Fruit fly (Drosophila melanogaster) whole organism, embryonic: Measurements from ENCODE around the gene Usp16-45.
A peak's percentile ranks its signal among the peaks of the same experiment; 100 is the strongest.

Experiments
- Antp ChIP-seq: fragments of 200-800 bp; sonication (Bioruptor generic); optimal IDR thresholded peaks from 3 replicates; lab custom pipeline; 2016; ENCODE audit warnings: missing biosample characterization, missing genetic modification characterization
- Bdp1 ChIP-seq: fragments of 200-800 bp; sonication (Bioruptor generic); optimal IDR thresholded peaks from 3 replicates; lab custom pipeline; 2016; ENCODE audit warnings: missing biosample characterization, missing genetic modification characterization
- BtbVII ChIP-seq: fragments of 200-800 bp; sonication (Bioruptor generic); optimal IDR thresholded peaks from 3 replicates; lab custom pipeline; 2017; ENCODE audit warnings: missing biosample characterization, mild to moderate bottlenecking, missing genetic modification characterization
- CG10147 ChIP-seq: fragments of 200-800 bp; sonication (Bioruptor generic); optimal IDR thresholded peaks from 2 replicates; lab custom pipeline; 2019; ENCODE audit warnings: missing biosample characterization, mild to moderate bottlenecking, missing genetic modification characterization, moderate library complexity
- CG10543 ChIP-seq: fragments of 200-800 bp; sonication (Bioruptor generic); optimal IDR thresholded peaks from 3 replicates; lab custom pipeline; 2017; ENCODE audit warnings: missing biosample characterization, mild to moderate bottlenecking, missing genetic modification characterization, moderate library complexity
- CG10959 ChIP-seq: fragments of 200-800 bp; sonication (Bioruptor generic); IDR thresholded peaks from 2 replicates; pipeline ENCODE4 v1.3.6; 2022; ENCODE audit warnings: missing biosample characterization, missing genetic modification characterization
- CG12299 ChIP-seq: fragments of 200-800 bp; sonication (Bioruptor generic); optimal IDR thresholded peaks from 2 replicates; lab custom pipeline; 2018; ENCODE audit warnings: missing biosample characterization, mild to moderate bottlenecking, missing genetic modification characterization
- CG13287 ChIP-seq: fragments of 200-800 bp; sonication (Bioruptor generic); IDR thresholded peaks from 2 replicates; pipeline ENCODE4 v1.3.6; 2022; ENCODE audit warnings: missing biosample characterization, missing genetic modification characterization; ENCODE audit not compliant: partially characterized antibody
- CG14441 ChIP-seq: fragments of 200-800 bp; sonication (Bioruptor generic); IDR thresholded peaks from 2 replicates; pipeline ENCODE4 v1.3.6; 2022; ENCODE audit warnings: missing biosample characterization, missing genetic modification characterization
- CG14667 ChIP-seq: fragments of 200-800 bp; sonication (Bioruptor generic); IDR thresholded peaks from 2 replicates; pipeline ENCODE4 v1.3.6; 2022; ENCODE audit warnings: missing biosample characterization, missing genetic modification characterization
- CG14860 ChIP-seq: fragments of 200-800 bp; sonication (Bioruptor generic); IDR thresholded peaks from 3 replicates; pipeline ENCODE4 v1.3.6; 2022; ENCODE audit warnings: missing biosample characterization, missing genetic modification characterization; ENCODE audit not compliant: partially characterized antibody
- CG1602 ChIP-seq: fragments of 200-800 bp; sonication (Bioruptor generic); optimal IDR thresholded peaks from 3 replicates; lab custom pipeline; 2016; ENCODE audit warnings: missing biosample characterization, missing genetic modification characterization
- CG1832 ChIP-seq: fragments of 200-800 bp; sonication (Bioruptor generic); optimal IDR thresholded peaks from 2 replicates; lab custom pipeline; 2017; ENCODE audit warnings: missing biosample characterization, mild to moderate bottlenecking, missing genetic modification characterization, inconsistent platforms
- CG2120 ChIP-seq: fragments of 200-800 bp; sonication (Bioruptor generic); optimal IDR thresholded peaks from 3 replicates; lab custom pipeline; 2016; ENCODE audit warnings: missing biosample characterization, missing genetic modification characterization
- CG34376 ChIP-seq: fragments of 200-800 bp; sonication (Bioruptor generic); optimal IDR thresholded peaks from 2 replicates; lab custom pipeline; 2018; ENCODE audit warnings: missing biosample characterization, mild to moderate bottlenecking, missing genetic modification characterization
- CG6765 ChIP-seq: fragments of 200-800 bp; sonication (Bioruptor generic); optimal IDR thresholded peaks from 3 replicates; lab custom pipeline; 2017; ENCODE audit warnings: missing biosample characterization, mild to moderate bottlenecking, missing genetic modification characterization
- CG6791 ChIP-seq: fragments of 200-800 bp; sonication (Bioruptor generic); IDR thresholded peaks from 3 replicates; pipeline ENCODE4 v1.3.6; 2022; ENCODE audit warnings: missing biosample characterization, missing genetic modification characterization; ENCODE audit not compliant: partially characterized antibody
- CG7556 ChIP-seq: fragments of 200-800 bp; sonication (Bioruptor generic); optimal IDR thresholded peaks from 2 replicates; lab custom pipeline; 2017; ENCODE audit warnings: missing biosample characterization, mild to moderate bottlenecking, missing genetic modification characterization
- CG7786 ChIP-seq: fragments of 200-800 bp; sonication (Bioruptor generic); optimal IDR thresholded peaks from 2 replicates; lab custom pipeline; 2016; ENCODE audit warnings: missing biosample characterization, missing genetic modification characterization
- Dip3 ChIP-seq: fragments of 200-800 bp; sonication (Bioruptor generic); optimal IDR thresholded peaks from 3 replicates; lab custom pipeline; 2016; ENCODE audit warnings: missing biosample characterization, missing genetic modification characterization
- Doc3 ChIP-seq: fragments of 200-800 bp; sonication (Bioruptor generic); IDR thresholded peaks from 3 replicates; pipeline ENCODE4 v1.3.6; 2022; ENCODE audit warnings: missing biosample characterization, missing genetic modification characterization; ENCODE audit not compliant: partially characterized antibody
- HLH54F ChIP-seq: fragments of 200-800 bp; sonication (Bioruptor generic); optimal IDR thresholded peaks from 3 replicates; lab custom pipeline; 2016; ENCODE audit warnings: missing biosample characterization, missing genetic modification characterization
- Hey ChIP-seq: fragments of 200-800 bp; sonication (Bioruptor generic); optimal IDR thresholded peaks from 3 replicates; lab custom pipeline; 2018; ENCODE audit warnings: missing biosample characterization, mild to moderate bottlenecking, missing genetic modification characterization
- HmgZ ChIP-seq: fragments of 200-800 bp; sonication (Bioruptor generic); optimal IDR thresholded peaks from 2 replicates; lab custom pipeline; 2018; ENCODE audit warnings: missing biosample characterization, mild to moderate bottlenecking, missing genetic modification characterization
- Hmx ChIP-seq: fragments of 200-800 bp; sonication (Bioruptor generic); optimal IDR thresholded peaks from 2 replicates; lab custom pipeline; 2016; ENCODE audit warnings: missing biosample characterization, missing genetic modification characterization
- MBD-R2 ChIP-seq: fragments of 200-800 bp; sonication (Bioruptor generic); IDR thresholded peaks from 2 replicates; pipeline ENCODE4 v1.3.6; 2022; ENCODE audit warnings: missing biosample characterization, missing genetic modification characterization
- MESR4 ChIP-seq: fragments of 200-800 bp; sonication (Bioruptor generic); optimal IDR thresholded peaks from 2 replicates; lab custom pipeline; 2018; ENCODE audit warnings: missing biosample characterization, mild to moderate bottlenecking, missing genetic modification characterization, moderate library complexity
- Max ChIP-seq: fragments of 200-800 bp; sonication (Bioruptor generic); optimal IDR thresholded peaks from 2 replicates; lab custom pipeline; 2016; ENCODE audit warnings: missing biosample characterization, mild to moderate bottlenecking, missing genetic modification characterization
- Myb ChIP-seq: fragments of 200-800 bp; sonication (Bioruptor generic); optimal IDR thresholded peaks from 2 replicates; lab custom pipeline; 2016; ENCODE audit warnings: missing biosample characterization, missing genetic modification characterization
- Pdp1 ChIP-seq, 2 experiments: fragments of 200-800 bp; sonication (Bioruptor generic); optimal IDR thresholded peaks; 3 replicates each; lab custom pipeline; 2016; ENCODE audit warnings: missing biosample characterization in 2 of 2, missing genetic modification characterization in 2 of 2, mild to moderate bottlenecking in 1 of 2, moderate library complexity in 1 of 2
- Tbp ChIP-seq: fragments of >200 bp; optimal IDR thresholded peaks from 2 replicates; lab custom pipeline; 2018; ENCODE audit warnings: missing biosample characterization, missing genetic modification characterization
- ash1 ChIP-seq: fragments of 200-800 bp; sonication (Bioruptor generic); optimal IDR thresholded peaks from 2 replicates; lab custom pipeline; 2018; ENCODE audit warnings: missing biosample characterization, mild to moderate bottlenecking, missing genetic modification characterization
- chinmo ChIP-seq: fragments of 200-800 bp; sonication (Bioruptor generic); IDR thresholded peaks from 4 replicates; pipeline ENCODE4 v1.3.6; 2022; ENCODE audit warnings: missing biosample characterization, missing genetic modification characterization; ENCODE audit not compliant: partially characterized antibody
- cwo ChIP-seq: fragments of 200-800 bp; sonication (Bioruptor generic); optimal IDR thresholded peaks from 3 replicates; lab custom pipeline; 2017; ENCODE audit warnings: missing biosample characterization, missing genetic modification characterization, mild to moderate bottlenecking, moderate library complexity, missing genetic modification reagents
- danr ChIP-seq: fragments of 200-800 bp; sonication (Bioruptor generic); IDR thresholded peaks from 2 replicates; pipeline ENCODE4 v1.3.6; 2022; ENCODE audit warnings: missing biosample characterization, missing genetic modification characterization
- dmrt99B ChIP-seq: fragments of 200-800 bp; sonication (Bioruptor generic); optimal IDR thresholded peaks from 2 replicates; lab custom pipeline; 2018; ENCODE audit warnings: missing biosample characterization, mild to moderate bottlenecking, missing genetic modification characterization, moderate library complexity
- dysf ChIP-seq: fragments of 200-800 bp; sonication (Bioruptor generic); IDR thresholded peaks from 3 replicates; pipeline ENCODE4 v1.3.6; 2022; ENCODE audit warnings: missing biosample characterization, missing genetic modification characterization
- gfzf ChIP-seq: fragments of 200-800 bp; sonication (Bioruptor generic); optimal IDR thresholded peaks from 2 replicates; lab custom pipeline; 2016; ENCODE audit warnings: missing biosample characterization, mild to moderate bottlenecking, missing genetic modification characterization, moderate library complexity
- h ChIP-seq: fragments of >200 bp; optimal IDR thresholded peaks from 2 replicates; lab custom pipeline; 2017
- ken ChIP-seq: fragments of 200-800 bp; sonication (Bioruptor generic); IDR thresholded peaks from 3 replicates; pipeline ENCODE4 v1.3.6; 2022; ENCODE audit warnings: missing biosample characterization, missing genetic modification characterization
- klu ChIP-seq: fragments of 200-800 bp; sonication (Bioruptor generic); IDR thresholded peaks from 2 replicates; pipeline ENCODE4 v1.3.6; 2022; ENCODE audit warnings: missing biosample characterization, missing genetic modification characterization
- lbe ChIP-seq: fragments of 200-800 bp; sonication (Bioruptor generic); optimal IDR thresholded peaks from 2 replicates; lab custom pipeline; 2016; ENCODE audit warnings: missing biosample characterization, mild to moderate bottlenecking, missing genetic modification characterization
- nau ChIP-seq: fragments of 200-800 bp; sonication (Bioruptor generic); optimal IDR thresholded peaks from 3 replicates; lab custom pipeline; 2017; ENCODE audit warnings: missing biosample characterization, mild to moderate bottlenecking, missing genetic modification characterization, missing genetic modification reagents
- ranshi ChIP-seq: fragments of 200-800 bp; sonication (Bioruptor generic); IDR thresholded peaks from 2 replicates; pipeline ENCODE4 v1.3.6; 2022; ENCODE audit warnings: missing biosample characterization, missing genetic modification characterization
- sens ChIP-seq: fragments of 200-800 bp; sonication (Bioruptor generic); peaks from one replicate; lab custom pipeline; 2016; ENCODE audit warnings: missing biosample characterization, missing genetic modification characterization
- stwl ChIP-seq: fragments of 200-800 bp; sonication (Bioruptor generic); optimal IDR thresholded peaks from 3 replicates; lab custom pipeline; 2018; ENCODE audit warnings: missing biosample characterization, mild to moderate bottlenecking, missing genetic modification characterization, moderate library complexity
- tgo ChIP-seq: fragments of 200-800 bp; sonication (Bioruptor generic); IDR thresholded peaks from 3 replicates; pipeline ENCODE4 v1.3.6; 2022; ENCODE audit warnings: missing biosample characterization, missing genetic modification characterization
- tup ChIP-seq: fragments of 200-800 bp; sonication (Bioruptor generic); optimal IDR thresholded peaks from 2 replicates; lab custom pipeline; 2016; ENCODE audit warnings: missing biosample characterization, mild to moderate bottlenecking, missing genetic modification characterization, moderate library complexity
- unpg ChIP-seq: fragments of 200-800 bp; sonication (Bioruptor generic); optimal IDR thresholded peaks from 3 replicates; lab custom pipeline; 2018; ENCODE audit warnings: missing biosample characterization, mild to moderate bottlenecking, missing genetic modification characterization, moderate library complexity
- vnd ChIP-seq: fragments of 200-800 bp; sonication (Bioruptor generic); IDR thresholded peaks from 3 replicates; pipeline ENCODE4 v1.3.6; 2022; ENCODE audit warnings: missing biosample characterization, missing genetic modification characterization; ENCODE audit not compliant: partially characterized antibody

The Usp16-45 gene

DNA sequence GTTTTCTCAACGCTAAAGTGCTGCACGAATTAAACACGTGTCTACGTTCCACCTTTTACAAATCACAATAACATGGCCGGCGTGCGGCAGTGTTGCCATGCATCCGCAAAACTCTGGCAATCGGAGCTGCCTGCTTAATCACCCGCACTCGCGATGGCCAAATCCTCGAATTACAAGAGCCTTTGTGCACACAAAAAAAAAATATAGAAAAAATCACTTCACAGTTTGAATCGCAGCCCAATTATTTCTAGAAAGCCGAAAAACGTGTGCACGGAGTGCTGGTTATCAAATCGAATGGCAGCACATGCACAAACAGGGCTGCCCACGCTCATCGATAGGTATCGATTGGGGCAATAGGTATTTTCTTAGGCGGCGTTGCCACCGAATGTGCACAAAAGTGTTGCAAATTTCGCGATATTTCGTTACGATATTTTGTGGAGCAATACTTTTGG lies 739 bp upstream of the Usp16-45 start, which contains the start of gene spoon (continued):
- TF ChIP-seq gfzf (GFP tag; lab: Kevin White, UChicago) = peak; percentile 48
- TF ChIP-seq Myb (GFP tag; lab: Kevin White, UChicago) = peak; percentile 62
- peak; percentile 91; the same call in 3 of the 4 replicates for TF ChIP-seq chinmo (GFP tag; lab: Robert Waterston, UW)
- peak; percentile 48 for TF ChIP-seq CG2120 (GFP tag; lab: Kevin White, UChicago)
- no peak for TF ChIP-seq danr (GFP tag; lab: Robert Waterston, UW)
- no peak for TF ChIP-seq Tbp (GFP tag; lab: Kevin White, UChicago)
- TF ChIP-seq CG10543 = peak; percentile 31
- peak; percentile 19 for TF ChIP-seq CG1602 (GFP tag; lab: Kevin White, UChicago)
- no peak for TF ChIP-seq ken (GFP tag; lab: Robert Waterston, UW)
- TF ChIP-seq MESR4 (GFP tag; lab: Kevin White, UChicago) = peak; percentile 35
- peak; percentile 84 for TF ChIP-seq cwo (GFP tag; lab: Kevin White, UChicago)
- no peak for TF ChIP-seq CG10959 (GFP tag; lab: Robert Waterston, UW)
- TF ChIP-seq lbe (GFP tag; lab: Kevin White, UChicago) = no peak
- TF ChIP-seq klu = 0 out of 2 replicates have a peak, but pooled peaks have one; percentile 49
- TF ChIP-seq ash1 (GFP tag; lab: Kevin White, UChicago) = no peak
- TF ChIP-seq Bdp1 (GFP tag; lab: Kevin White, UChicago) = no peak
- peak; percentile 69 for TF ChIP-seq Max (GFP tag; lab: Kevin White, UChicago)
- TF ChIP-seq tup (GFP tag; lab: Kevin White, UChicago) = no peak
- peak; percentile 40 for TF ChIP-seq sens
- no peak for TF ChIP-seq CG10147 (GFP tag; lab: Kevin White, UChicago)
- no peak for TF ChIP-seq dmrt99B (tag; lab: Kevin White, UChicago)
- TF ChIP-seq CG34376 (GFP tag; lab: Kevin White, UChicago) = peak; percentile 26
- TF ChIP-seq vnd (GFP tag; lab: Robert Waterston, UW) = peak; percentile 91
- 0 out of 2 replicates have a peak, but pooled peaks have one; percentile 15 for TF ChIP-seq CG14667
- TF ChIP-seq CG6765 (GFP tag; lab: Kevin White, UChicago) = peak; percentile 13
- no peak for TF ChIP-seq CG12299 (tag; lab: Kevin White, UChicago)
- no peak for TF ChIP-seq CG1832
- no peak for TF ChIP-seq BtbVII (GFP tag; lab: Kevin White, UChicago)
- TF ChIP-seq h (lab: Kevin White, UChicago) = no peak
- peak; percentile 6 for TF ChIP-seq CG7786 (GFP tag; lab: Kevin White, UChicago)
- TF ChIP-seq Hey (tag; lab: Kevin White, UChicago) = peak; percentile 38
- TF ChIP-seq HLH54F (GFP tag; lab: Kevin White, UChicago) = peak; percentile 43
- TF ChIP-seq tgo (GFP tag; lab: Robert Waterston, UW) = 0 out of 3 replicates have a peak, but pooled peaks have one; percentile 23
- peak; percentile 41; the same call in 1 of the 3 replicates for TF ChIP-seq dysf
- no peak for TF ChIP-seq ranshi (GFP tag; lab: Robert Waterston, UW)
- TF ChIP-seq HmgZ (tag; lab: Kevin White, UChicago) = peak; percentile 38
- peak; percentile 96 for TF ChIP-seq CG6791 (GFP tag; lab: Robert Waterston, UW)
- peak; percentile 89 for TF ChIP-seq CG14860 (GFP tag; lab: Robert Waterston, UW)
- TF ChIP-seq CG13287 (GFP tag; lab: Robert Waterston, UW) = peak; percentile 91
- no peak for TF ChIP-seq nau (GFP tag; lab: Kevin White, UChicago)
- TF ChIP-seq Hmx (GFP tag; lab: Kevin White, UChicago) = no peak
- TF ChIP-seq CG14441 (GFP tag; lab: Robert Waterston, UW) = 0 out of 2 replicates have a peak, but pooled peaks have one; percentile 28
- no peak for TF ChIP-seq unpg (GFP tag; lab: Kevin White, UChicago)
- TF ChIP-seq stwl = peak; percentile 46
- peak; percentile 45 for TF ChIP-seq Antp (GFP tag; lab: Kevin White, UChicago)
- TF ChIP-seq Pdp1 (GFP tag; optimal IDR thresholded peaks at IDR 0.05; lab: Kevin White, UChicago) = peak; percentile 17 to 20
- peak; percentile 42 for TF ChIP-seq MBD-R2 (GFP tag; lab: Robert Waterston, UW)
- TF ChIP-seq CG7556 = no peak
- peak; percentile 84 for TF ChIP-seq Doc3
- TF ChIP-seq Dip3 = peak; percentile 34
